Worm (Caenorhabditis elegans) whole organism, mixed stage, embryonic: ENCODE measurements around the gene F35C5.1.

ENCODE experiments used
- M03D4.4 ChIP-seq: sonication (generic microtip); optimal IDR thresholded peaks from 2 replicates; lab custom pipeline; 2017; ENCODE audit warnings: mild to moderate bottlenecking, missing genetic modification characterization, missing compliant biosample characterization
- bed-3 ChIP-seq: fragments of 200-800 bp; sonication (Bioruptor generic); optimal IDR thresholded peaks from 3 replicates; lab custom pipeline; 2018; ENCODE audit warnings: mild to moderate bottlenecking, missing genetic modification characterization, moderate library complexity, missing compliant biosample characterization
- blmp-1 ChIP-seq: fragments of 150-350 bp; optimal IDR thresholded peaks from 2 replicates; lab custom pipeline; 2014; ENCODE audit warnings: missing biosample characterization, missing genetic modification characterization
- ceh-39 ChIP-seq: fragments of 150-350 bp; optimal IDR thresholded peaks from 2 replicates; lab custom pipeline; 2014; ENCODE audit warnings: missing biosample characterization, missing genetic modification characterization
- ceh-43 ChIP-seq: fragments of 200-800 bp; sonication (Bioruptor generic); optimal IDR thresholded peaks from 2 replicates; lab custom pipeline; 2018; ENCODE audit warnings: mild to moderate bottlenecking, missing genetic modification characterization, moderate library complexity, missing compliant biosample characterization
- ceh-83 ChIP-seq: fragments of 200-800 bp; sonication (Bioruptor generic); optimal IDR thresholded peaks from 2 replicates; lab custom pipeline; 2018; ENCODE audit warnings: mild to moderate bottlenecking, missing genetic modification characterization, missing compliant biosample characterization
- ces-1 ChIP-seq: fragments of 150-350 bp; optimal IDR thresholded peaks from 2 replicates; lab custom pipeline; 2014; ENCODE audit warnings: missing biosample characterization, missing genetic modification reagents, missing genetic modification characterization
- cnd-1 ChIP-seq: fragments of 200-800 bp; sonication (Bioruptor generic); optimal IDR thresholded peaks from 2 replicates; lab custom pipeline; 2018; ENCODE audit warnings: mild to moderate bottlenecking, missing genetic modification characterization, missing compliant biosample characterization
- drap-1 ChIP-seq: fragments of 200-800 bp; sonication (Bioruptor generic); optimal IDR thresholded peaks from 3 replicates; lab custom pipeline; 2018; ENCODE audit warnings: mild to moderate bottlenecking, missing genetic modification characterization, missing compliant biosample characterization
- elt-1 ChIP-seq: sonication (generic microtip); optimal IDR thresholded peaks from 2 replicates; lab custom pipeline; 2017; ENCODE audit warnings: missing genetic modification characterization, mild to moderate bottlenecking, missing compliant biosample characterization, antibody characterized with exemption, moderate library complexity, borderline replicate concordance; ENCODE audit not compliant: insufficient read depth
- elt-3 ChIP-seq: fragments of 150-350 bp; optimal IDR thresholded peaks from 2 replicates; lab custom pipeline; 2014; ENCODE audit warnings: missing biosample characterization, missing genetic modification characterization
- flh-1 ChIP-seq: fragments of 200-800 bp; sonication (Bioruptor generic); optimal IDR thresholded peaks from 2 replicates; lab custom pipeline; 2018; ENCODE audit warnings: mild to moderate bottlenecking, missing genetic modification characterization, moderate library complexity, missing compliant biosample characterization
- ham-2 ChIP-seq: fragments of 200-800 bp; sonication (Bioruptor generic); optimal IDR thresholded peaks from 2 replicates; lab custom pipeline; 2018; ENCODE audit warnings: mild to moderate bottlenecking, missing genetic modification characterization, missing compliant biosample characterization
- hlh-1 ChIP-seq: fragments of 150-350 bp; optimal IDR thresholded peaks from 2 replicates; lab custom pipeline; 2014; ENCODE audit warnings: missing biosample characterization, missing genetic modification reagents, missing genetic modification characterization
- lin-13 ChIP-seq: fragments of 150-350 bp; optimal IDR thresholded peaks from 2 replicates; lab custom pipeline; 2014; ENCODE audit warnings: missing biosample characterization, missing genetic modification characterization
- lsy-2 ChIP-seq: fragments of 150-350 bp; optimal IDR thresholded peaks from 2 replicates; lab custom pipeline; 2014; ENCODE audit warnings: missing biosample characterization, missing genetic modification characterization
- mep-1 ChIP-seq: fragments of 150-350 bp; optimal IDR thresholded peaks from 2 replicates; lab custom pipeline; 2017; ENCODE audit warnings: missing biosample characterization, missing genetic modification reagents, missing genetic modification characterization, inconsistent platforms
- nhr-12 ChIP-seq: fragments of 150-350 bp; optimal IDR thresholded peaks from 2 replicates; lab custom pipeline; 2014; ENCODE audit warnings: missing biosample characterization, missing genetic modification characterization
- nhr-2 ChIP-seq: fragments of 150-350 bp; optimal IDR thresholded peaks from 2 replicates; lab custom pipeline; 2014; ENCODE audit warnings: missing biosample characterization, missing genetic modification characterization
- nhr-237 ChIP-seq: fragments of 150-350 bp; optimal IDR thresholded peaks from 2 replicates; lab custom pipeline; 2014; ENCODE audit warnings: missing biosample characterization, missing genetic modification characterization
- nhr-28 ChIP-seq: fragments of 150-350 bp; optimal IDR thresholded peaks from 2 replicates; lab custom pipeline; 2014; ENCODE audit warnings: missing biosample characterization, missing genetic modification characterization
- nhr-76 ChIP-seq: sonication (generic microtip); optimal IDR thresholded peaks from 2 replicates; lab custom pipeline; 2017; ENCODE audit warnings: missing biosample characterization, missing genetic modification characterization
- sem-2 ChIP-seq: fragments of 200-800 bp; sonication (Bioruptor generic); optimal IDR thresholded peaks from 2 replicates; lab custom pipeline; 2018; ENCODE audit warnings: mild to moderate bottlenecking, missing genetic modification characterization, missing compliant biosample characterization
- sptf-1 ChIP-seq: sonication (generic microtip); optimal IDR thresholded peaks from 2 replicates; lab custom pipeline; 2017; ENCODE audit warnings: mild to moderate bottlenecking, missing genetic modification characterization, moderate library complexity, missing compliant biosample characterization
- tbx-8 ChIP-seq: fragments of 200-800 bp; sonication (Bioruptor generic); optimal IDR thresholded peaks from 2 replicates; lab custom pipeline; 2018; ENCODE audit warnings: mild to moderate bottlenecking, missing genetic modification characterization, moderate library complexity, missing compliant biosample characterization
- unc-120 ChIP-seq: sonication (generic microtip); optimal IDR thresholded peaks from 2 replicates; lab custom pipeline; 2017; ENCODE audit warnings: missing genetic modification characterization, missing compliant biosample characterization; ENCODE audit not compliant: poor library complexity, severe bottlenecking
- unc-39 ChIP-seq: fragments of 150-350 bp; optimal IDR thresholded peaks from 2 replicates; lab custom pipeline; 2014; ENCODE audit warnings: missing biosample characterization, missing genetic modification characterization
- unc-62 ChIP-seq: fragments of 150-350 bp; optimal IDR thresholded peaks from 2 replicates; lab custom pipeline; 2014; ENCODE audit warnings: missing biosample characterization, missing genetic modification reagents, missing genetic modification characterization
- zip-8 ChIP-seq: fragments of 150-350 bp; optimal IDR thresholded peaks from 2 replicates; lab custom pipeline; 2014; ENCODE audit warnings: missing biosample characterization, missing genetic modification characterization
- ztf-11 ChIP-seq: fragments of 150-350 bp; optimal IDR thresholded peaks from 2 replicates; lab custom pipeline; 2014; ENCODE audit warnings: missing biosample characterization, missing genetic modification characterization

Gene F35C5.1

ce11 chrII:12888471-12888870, 7.9 kb downstream of the F35C5.1 start, which contains the start of gene F35C5.3:
Gene F35C5.3, plus strand, starts transcription at chrII:12888771.
- TF ChIP-seq lsy-2 (tag; lab: Kevin White, UChicago) (no peak), bed-3 (GFP tag; lab: Kevin White, UChicago) (no peak), ceh-39 (tag; lab: Kevin White, UChicago) (no peak), lin-13 (no peak), sptf-1 (no peak), nhr-28 (tag; lab: Kevin White, UChicago) (no peak), flh-1 (GFP tag; lab: Kevin White, UChicago) (no peak), sem-2 (no peak), elt-1 (tag; lab: Kevin White, UChicago) (no peak), unc-120 (tag; lab: Kevin White, UChicago) (no peak), ztf-11 (tag; lab: Kevin White, UChicago) (no peak), elt-3 (tag; lab: Kevin White, UChicago) (no peak), nhr-12 (tag; lab: Kevin White, UChicago) (no peak), zip-8 (no peak), ham-2 (GFP tag; lab: Kevin White, UChicago) (no peak), drap-1 (GFP tag; lab: Kevin White, UChicago) (no peak), tbx-8 (GFP tag; lab: Kevin White, UChicago) (no peak)

ce11 chrII:12892407-12892806, 11.8 kb downstream of the F35C5.1 start:
- no peak for TF ChIP-seq cnd-1 (tag; lab: Kevin White, UChicago)
- no peak for TF ChIP-seq ham-2 (GFP tag; lab: Kevin White, UChicago)
- no peak for TF ChIP-seq lsy-2 (tag; lab: Kevin White, UChicago)
- TF ChIP-seq hlh-1 (tag; lab: Kevin White, UChicago): no peak
- TF ChIP-seq, all 35 proteins: peak for 0

ce11 chrII:12895078-12895670, 14.6 kb downstream of the F35C5.1 start, which contains the start of the genes clec-62 and clec-63:
Gene clec-62, minus strand, starts transcription at chrII:12895128.
Gene clec-63, plus strand, starts transcription at chrII:12895638.
- no peak for TF ChIP-seq unc-62 (GFP tag; lab: Kevin White, UChicago)
- no peak for TF ChIP-seq mep-1 (tag; lab: Kevin White, UChicago)
- TF ChIP-seq ceh-83: no peak

ce11 chrII:12896666-12897065, 16.1 kb downstream of the F35C5.1 start:
- TF ChIP-seq nhr-12 (tag; lab: Kevin White, UChicago) (no peak), ces-1 (GFP tag; lab: Kevin White, UChicago) (no peak), hlh-1 (tag; lab: Kevin White, UChicago) (no peak), M03D4.4 (tag; lab: Kevin White, UChicago) (no peak), ceh-83 (no peak), lsy-2 (tag; lab: Kevin White, UChicago) (no peak), nhr-237 (no peak), nhr-76 (tag; lab: Kevin White, UChicago) (no peak), unc-62 (GFP tag; lab: Kevin White, UChicago) (no peak), drap-1 (GFP tag; lab: Kevin White, UChicago) (no peak), nhr-28 (tag; lab: Kevin White, UChicago) (no peak), elt-1 (tag; lab: Kevin White, UChicago) (no peak), bed-3 (GFP tag; lab: Kevin White, UChicago) (no peak), elt-3 (tag; lab: Kevin White, UChicago) (no peak), ceh-43 (GFP tag; lab: Kevin White, UChicago) (no peak)

ce11 chrII:12897361-12897760, 16.8 kb downstream of the F35C5.1 start:
- no peak for TF ChIP-seq flh-1 (GFP tag; lab: Kevin White, UChicago)
- TF ChIP-seq ztf-11 (tag; lab: Kevin White, UChicago): no peak
- no peak for TF ChIP-seq ceh-39 (tag; lab: Kevin White, UChicago)
- no peak for TF ChIP-seq elt-1 (tag; lab: Kevin White, UChicago)
- no peak for TF ChIP-seq mep-1 (tag; lab: Kevin White, UChicago)
- TF ChIP-seq drap-1 (GFP tag; lab: Kevin White, UChicago): no peak
- no peak for TF ChIP-seq unc-39 (tag; lab: Kevin White, UChicago)
- TF ChIP-seq nhr-237: no peak
- no peak for TF ChIP-seq sptf-1
- no peak for TF ChIP-seq sem-2
- no peak for TF ChIP-seq nhr-2
- TF ChIP-seq blmp-1 (tag; lab: Kevin White, UChicago): no peak
- TF ChIP-seq ham-2 (GFP tag; lab: Kevin White, UChicago): no peak
